Worm (Caenorhabditis elegans) whole organism, midembryonic: Measurements from ENCODE around the gene C34F11.5.

Source experiments
- T22C8.4 ChIP-seq: fragments of 200-800 bp; sonication (Bioruptor generic); IDR thresholded peaks from 2 replicates; pipeline ENCODE4 v1.3.6; 2022; ENCODE audit warnings: missing genetic modification characterization, missing compliant biosample characterization
- cog-1 ChIP-seq: sonication (generic microtip); optimal IDR thresholded peaks from 2 replicates; lab custom pipeline; 2016; ENCODE audit warnings: missing genetic modification characterization, missing compliant biosample characterization
- flt-1 ChIP-seq: fragments of 200-800 bp; sonication (Bioruptor generic); IDR thresholded peaks from 2 replicates; pipeline ENCODE4 v1.3.6; 2022; ENCODE audit warnings: missing genetic modification characterization, missing compliant biosample characterization
- ztf-29 ChIP-seq: fragments of 200-800 bp; sonication (Bioruptor generic); IDR thresholded peaks from 2 replicates; pipeline ENCODE4 v1.3.6; 2022; ENCODE audit warnings: missing genetic modification reagents, missing genetic modification characterization, missing compliant biosample characterization

ce11 chrII:5191766-5192165, 3.8 kb upstream of the C34F11.5 start:
- TF ChIP-seq T22C8.4 (no peak), cog-1 (tag; lab: Kevin White, UChicago) (no peak), ztf-29 (GFP tag; lab: Robert Waterston, UW) (no peak), flt-1 (GFP tag; lab: Robert Waterston, UW) (no peak)
